Fruit fly (Drosophila melanogaster) whole organism, pupa: ENCODE measurements around the gene CG32428.

Source experiments
- CG13204 ChIP-seq: fragments of 200-800 bp; sonication (Bioruptor generic); optimal IDR thresholded peaks from 2 replicates; lab custom pipeline; 2018; ENCODE audit warnings: missing biosample characterization, mild to moderate bottlenecking, missing genetic modification characterization, moderate library complexity
- CG14655 ChIP-seq: fragments of 200-800 bp; sonication (Bioruptor generic); optimal IDR thresholded peaks from 3 replicates; lab custom pipeline; 2017; ENCODE audit warnings: mild to moderate bottlenecking, missing biosample characterization, missing genetic modification reagents, missing genetic modification characterization
- CG15710 ChIP-seq: fragments of 200-800 bp; sonication (Bioruptor generic); optimal IDR thresholded peaks from 2 replicates; lab custom pipeline; 2018; ENCODE audit warnings: missing biosample characterization, mild to moderate bottlenecking, missing genetic modification characterization, moderate library complexity
- CG17806 ChIP-seq: fragments of 200-800 bp; sonication (Bioruptor generic); optimal IDR thresholded peaks from 2 replicates; lab custom pipeline; 2018; ENCODE audit warnings: missing biosample characterization, mild to moderate bottlenecking, missing genetic modification characterization, moderate library complexity
- CG32121 ChIP-seq: fragments of 200-800 bp; sonication (Bioruptor generic); IDR thresholded peaks from 2 replicates; pipeline ENCODE4 v1.3.6; 2022; ENCODE audit warnings: missing biosample characterization, missing genetic modification characterization
- CG34367 ChIP-seq: fragments of 200-800 bp; sonication (Bioruptor generic); optimal IDR thresholded peaks from 2 replicates; lab custom pipeline; 2018; ENCODE audit warnings: missing biosample characterization, mild to moderate bottlenecking, missing genetic modification characterization
- CG8159 ChIP-seq: fragments of 200-800 bp; sonication (Bioruptor generic); optimal IDR thresholded peaks from 3 replicates; lab custom pipeline; 2018; ENCODE audit warnings: missing biosample characterization, mild to moderate bottlenecking, missing genetic modification characterization, moderate library complexity
- gl ChIP-seq: fragments of 200-800 bp; sonication (Bioruptor generic); optimal IDR thresholded peaks from 2 replicates; lab custom pipeline; 2018; ENCODE audit warnings: missing biosample characterization, mild to moderate bottlenecking, missing genetic modification characterization

- peak; percentile 65 for TF ChIP-seq CG17806 (tag; lab: Kevin White, UChicago)
- TF ChIP-seq CG34367 (tag; lab: Kevin White, UChicago): peak; percentile 63
- peak; percentile 85 for TF ChIP-seq CG8159 (tag; lab: Kevin White, UChicago)
- no peak for TF ChIP-seq gl (tag; lab: Kevin White, UChicago)
- no peak for TF ChIP-seq CG32121 (GFP tag; lab: Robert Waterston, UW)
- TF ChIP-seq CG14655: peak; percentile 90
- peak; percentile 45 for TF ChIP-seq CG13204
- peak; percentile 77 for TF ChIP-seq CG15710
Observed at dm6 chr3L:20509121-20509934, 35.8 kb upstream of the CG32428 start.
